Fruit fly (Drosophila melanogaster) whole organism, embryonic: ENCODE measurements around the gene DCTN6-p27.

Experiments
- Bteb2 ChIP-seq: fragments of 200-800 bp; sonication (Bioruptor generic); optimal IDR thresholded peaks from 2 replicates; lab custom pipeline; 2016; ENCODE audit warnings: missing biosample characterization, missing genetic modification characterization
- CG10147 ChIP-seq: fragments of 200-800 bp; sonication (Bioruptor generic); optimal IDR thresholded peaks from 2 replicates; lab custom pipeline; 2019; ENCODE audit warnings: missing biosample characterization, mild to moderate bottlenecking, missing genetic modification characterization, moderate library complexity
- CG11247 ChIP-seq: fragments of 200-800 bp; sonication (Bioruptor generic); IDR thresholded peaks from 2 replicates; pipeline ENCODE4 v1.3.6; 2022; ENCODE audit warnings: missing biosample characterization, missing genetic modification characterization
- CG11504 ChIP-seq: fragments of 200-800 bp; sonication (Bioruptor generic); optimal IDR thresholded peaks from 3 replicates; lab custom pipeline; 2019; ENCODE audit warnings: missing biosample characterization, mild to moderate bottlenecking, missing genetic modification characterization, moderate library complexity
- CG12659 ChIP-seq: fragments of 200-800 bp; sonication (Bioruptor generic); optimal IDR thresholded peaks from 3 replicates; lab custom pipeline; 2017; ENCODE audit warnings: mild to moderate bottlenecking, missing biosample characterization, missing genetic modification reagents, missing genetic modification characterization
- CG12744 ChIP-seq: fragments of 200-800 bp; sonication (Bioruptor generic); optimal IDR thresholded peaks from 2 replicates; lab custom pipeline; 2016; ENCODE audit warnings: missing biosample characterization, missing genetic modification characterization
- CG1647 ChIP-seq: fragments of 200-800 bp; sonication (Bioruptor generic); optimal IDR thresholded peaks from 3 replicates; lab custom pipeline; 2016; ENCODE audit warnings: missing biosample characterization, missing genetic modification characterization
- CG16815 ChIP-seq: fragments of 200-800 bp; sonication (Bioruptor generic); optimal IDR thresholded peaks from 3 replicates; lab custom pipeline; 2017; ENCODE audit warnings: missing biosample characterization, mild to moderate bottlenecking, missing genetic modification characterization
- CG18011 ChIP-seq: fragments of 200-800 bp; sonication (Bioruptor generic); optimal IDR thresholded peaks from 2 replicates; lab custom pipeline; 2017; ENCODE audit warnings: missing biosample characterization, missing genetic modification characterization, mild to moderate bottlenecking, moderate library complexity, missing genotype
- CG18599 ChIP-seq: fragments of 200-800 bp; sonication (Bioruptor generic); optimal IDR thresholded peaks from 3 replicates; lab custom pipeline; 2017; ENCODE audit warnings: missing biosample characterization, missing genetic modification characterization, mild to moderate bottlenecking, moderate library complexity, missing genetic modification reagents
- CG2120 ChIP-seq: fragments of 200-800 bp; sonication (Bioruptor generic); optimal IDR thresholded peaks from 3 replicates; lab custom pipeline; 2016; ENCODE audit warnings: missing biosample characterization, missing genetic modification characterization
- CG2129 ChIP-seq: fragments of 200-800 bp; sonication (Bioruptor generic); IDR thresholded peaks from 2 replicates; pipeline ENCODE4 v1.3.6; 2022; ENCODE audit warnings: missing biosample characterization, missing genetic modification characterization; ENCODE audit not compliant: partially characterized antibody
- CG3163 ChIP-seq: fragments of 200-800 bp; sonication (Bioruptor generic); optimal IDR thresholded peaks from 3 replicates; lab custom pipeline; 2016; ENCODE audit warnings: missing biosample characterization, missing genetic modification characterization
- CG32767 ChIP-seq: fragments of 200-800 bp; sonication (Bioruptor generic); IDR thresholded peaks from 2 replicates; pipeline ENCODE4 v1.3.6; 2022; ENCODE audit warnings: missing biosample characterization, missing genetic modification characterization
- CG3281 ChIP-seq: fragments of 200-800 bp; sonication (Bioruptor generic); optimal IDR thresholded peaks from 3 replicates; lab custom pipeline; 2017; ENCODE audit warnings: missing biosample characterization, mild to moderate bottlenecking, missing genetic modification characterization
- CG6272 ChIP-seq: fragments of 200-800 bp; sonication (Bioruptor generic); IDR thresholded peaks from 2 replicates; pipeline ENCODE4 v1.3.6; 2022; ENCODE audit warnings: missing biosample characterization, missing genetic modification characterization
- CG6791 ChIP-seq: fragments of 200-800 bp; sonication (Bioruptor generic); IDR thresholded peaks from 3 replicates; pipeline ENCODE4 v1.3.6; 2022; ENCODE audit warnings: missing biosample characterization, missing genetic modification characterization; ENCODE audit not compliant: partially characterized antibody
- CG7372 ChIP-seq: fragments of 200-800 bp; sonication (Bioruptor generic); IDR thresholded peaks from 2 replicates; pipeline ENCODE4 v1.3.6; 2022; ENCODE audit warnings: missing biosample characterization, missing genetic modification characterization
- CG7786 ChIP-seq: fragments of 200-800 bp; sonication (Bioruptor generic); optimal IDR thresholded peaks from 2 replicates; lab custom pipeline; 2016; ENCODE audit warnings: missing biosample characterization, missing genetic modification characterization
- Dll ChIP-seq: fragments of 200-800 bp; sonication (Bioruptor generic); IDR thresholded peaks from 4 replicates; pipeline ENCODE4 v1.3.6; 2022; ENCODE audit warnings: missing biosample characterization, missing genetic modification characterization; ENCODE audit not compliant: partially characterized antibody
- Doc2 ChIP-seq: fragments of 200-800 bp; sonication (Bioruptor generic); IDR thresholded peaks from 2 replicates; pipeline ENCODE4 v1.3.6; 2022; ENCODE audit warnings: missing biosample characterization, missing genetic modification characterization
- Dp ChIP-seq: fragments of 200-800 bp; sonication (Bioruptor generic); optimal IDR thresholded peaks from 2 replicates; lab custom pipeline; 2018; ENCODE audit warnings: missing biosample characterization, mild to moderate bottlenecking, missing genetic modification characterization, moderate library complexity
- Gug ChIP-seq: fragments of 200-800 bp; sonication (Bioruptor generic); IDR thresholded peaks from 4 replicates; pipeline ENCODE4 v1.3.6; 2022; ENCODE audit warnings: missing biosample characterization, missing genetic modification characterization
- Hand ChIP-seq: fragments of 200-800 bp; sonication (Bioruptor generic); optimal IDR thresholded peaks from 2 replicates; lab custom pipeline; 2017; ENCODE audit warnings: mild to moderate bottlenecking, missing biosample characterization, missing genetic modification reagents, missing genetic modification characterization
- Hr51 ChIP-seq, 2 experiments: fragments of 200-800 bp; sonication (Bioruptor generic); optimal IDR thresholded peaks; 2 replicates in 1 of 2; 3 replicates in 1 of 2; lab custom pipeline; 2016 to 2018; ENCODE audit warnings: missing biosample characterization in 2 of 2, missing genetic modification characterization in 2 of 2, mild to moderate bottlenecking in 1 of 2, moderate library complexity in 1 of 2
- Hr78 ChIP-seq, 2 experiments: fragments of 200-800 bp in 1 of 2; fragments of >200 bp in 1 of 2; sonication (Bioruptor generic) in 1 of 2; optimal IDR thresholded peaks; 2 replicates each; lab custom pipeline; 2017 to 2019; ENCODE audit warnings: missing biosample characterization in 2 of 2, missing genetic modification characterization in 2 of 2, mild to moderate bottlenecking in 1 of 2, moderate library complexity in 1 of 2
- Mes4 ChIP-seq: fragments of 200-800 bp; sonication (Bioruptor generic); optimal IDR thresholded peaks from 2 replicates; lab custom pipeline; 2016; ENCODE audit warnings: missing biosample characterization, missing genetic modification characterization
- Nf-YC ChIP-seq: fragments of 200-800 bp; optimal IDR thresholded peaks from 3 replicates; lab custom pipeline; 2019; ENCODE audit warnings: missing biosample characterization, mild to moderate bottlenecking, missing genetic modification characterization, moderate library complexity
- Ptx1 ChIP-seq: fragments of 200-800 bp; sonication (Bioruptor generic); IDR thresholded peaks from 2 replicates; pipeline ENCODE4 v1.3.6; 2022; ENCODE audit warnings: missing biosample characterization, missing genetic modification characterization
- Side ChIP-seq: fragments of 200-800 bp; sonication (Bioruptor generic); optimal IDR thresholded peaks from 2 replicates; lab custom pipeline; 2016; ENCODE audit warnings: missing biosample characterization, missing genetic modification characterization
- Taf1 ChIP-seq: fragments of 200-800 bp; sonication (Bioruptor generic); IDR thresholded peaks from 2 replicates; pipeline ENCODE4 v1.3.6; 2022; ENCODE audit warnings: missing biosample characterization, missing genetic modification characterization
- Tbp ChIP-seq: fragments of >200 bp; optimal IDR thresholded peaks from 2 replicates; lab custom pipeline; 2018; ENCODE audit warnings: missing biosample characterization, missing genetic modification characterization
- ash1 ChIP-seq: fragments of 200-800 bp; sonication (Bioruptor generic); optimal IDR thresholded peaks from 2 replicates; lab custom pipeline; 2018; ENCODE audit warnings: missing biosample characterization, mild to moderate bottlenecking, missing genetic modification characterization
- fru ChIP-seq: fragments of >200 bp; optimal IDR thresholded peaks from 2 replicates; lab custom pipeline; 2017
- gro ChIP-seq: fragments of 200-800 bp; sonication (Bioruptor generic); optimal IDR thresholded peaks from 2 replicates; lab custom pipeline; 2016; ENCODE audit warnings: missing biosample characterization, missing genetic modification characterization
- gt ChIP-seq: fragments of 200-800 bp; sonication (Bioruptor generic); IDR thresholded peaks from 2 replicates; pipeline ENCODE4 v1.3.6; 2022; ENCODE audit warnings: missing biosample characterization, missing genetic modification characterization
- lab ChIP-seq: fragments of 200-800 bp; sonication (Bioruptor generic); optimal IDR thresholded peaks from 3 replicates; lab custom pipeline; 2017; ENCODE audit warnings: missing biosample characterization, missing genetic modification characterization, mild to moderate bottlenecking, moderate library complexity, missing genetic modification reagents
- lola ChIP-seq, 3 experiments: fragments of >200 bp in 2 of 3; fragments of 200-800 bp in 1 of 3; sonication (Bioruptor generic) in 1 of 3; optimal IDR thresholded peaks; 2 replicates each; lab custom pipeline; 2017 to 2019; ENCODE audit warnings: missing biosample characterization in 3 of 3, missing genetic modification characterization in 3 of 3, mild to moderate bottlenecking in 1 of 3, moderate library complexity in 1 of 3
- p53 ChIP-seq: fragments of 200-800 bp; sonication (Bioruptor generic); optimal IDR thresholded peaks from 2 replicates; lab custom pipeline; 2016; ENCODE audit warnings: missing biosample characterization, missing genetic modification characterization
- pan ChIP-seq, 4 experiments: fragments of >200 bp in 3 of 4; fragments of 200-800 bp in 1 of 4; sonication (Bioruptor generic) in 1 of 4; optimal IDR thresholded peaks in 3 of 4; IDR thresholded peaks in 1 of 4; 2 replicates each; pipeline versions ENCODE4 v1.3.6 to Lab custom; 2017 to 2022; ENCODE audit warnings: missing biosample characterization in 2 of 4, missing genetic modification characterization in 2 of 4, mixed read lengths in 1 of 4
- pfk ChIP-seq: fragments of 200-800 bp; sonication (Bioruptor generic); optimal IDR thresholded peaks from 2 replicates; lab custom pipeline; 2018; ENCODE audit warnings: missing biosample characterization, mild to moderate bottlenecking, missing genetic modification characterization, moderate library complexity
- pum ChIP-seq: fragments of 200-800 bp; sonication (Bioruptor generic); optimal IDR thresholded peaks from 2 replicates; lab custom pipeline; 2016; ENCODE audit warnings: missing biosample characterization, missing genetic modification characterization
- salm ChIP-seq: fragments of 200-800 bp; sonication (Bioruptor generic); optimal IDR thresholded peaks from 2 replicates; lab custom pipeline; 2018; ENCODE audit warnings: missing biosample characterization, mild to moderate bottlenecking, missing genetic modification characterization
- sqz ChIP-seq: fragments of 200-800 bp; sonication (Bioruptor generic); optimal IDR thresholded peaks from 3 replicates; lab custom pipeline; 2018; ENCODE audit warnings: missing biosample characterization, mild to moderate bottlenecking, missing genetic modification characterization
- tgo ChIP-seq: fragments of 200-800 bp; sonication (Bioruptor generic); IDR thresholded peaks from 3 replicates; pipeline ENCODE4 v1.3.6; 2022; ENCODE audit warnings: missing biosample characterization, missing genetic modification characterization
- tin ChIP-seq: fragments of 200-800 bp; sonication (Bioruptor generic); optimal IDR thresholded peaks from 3 replicates; lab custom pipeline; 2016; ENCODE audit warnings: missing biosample characterization, missing genetic modification characterization
- trh ChIP-seq: fragments of 200-800 bp; sonication (Bioruptor generic); optimal IDR thresholded peaks from 2 replicates; lab custom pipeline; 2016; ENCODE audit warnings: missing biosample characterization, missing genetic modification characterization
- vnd ChIP-seq: fragments of 200-800 bp; sonication (Bioruptor generic); IDR thresholded peaks from 3 replicates; pipeline ENCODE4 v1.3.6; 2022; ENCODE audit warnings: missing biosample characterization, missing genetic modification characterization; ENCODE audit not compliant: partially characterized antibody
- wek ChIP-seq: fragments of 200-800 bp; sonication (Bioruptor generic); optimal IDR thresholded peaks from 3 replicates; lab custom pipeline; 2018; ENCODE audit warnings: missing biosample characterization, mild to moderate bottlenecking, missing genetic modification characterization, moderate library complexity

The DCTN6-p27 gene

dm6 chr2L:19140984-19141262 lies 8.8 kb downstream of the DCTN6-p27 start (continued):
- TF ChIP-seq CG3163 (peak; percentile 21), Nf-YC (tag; lab: Kevin White, UChicago) (no peak), ash1 (GFP tag; lab: Kevin White, UChicago) (no peak), CG7372 (GFP tag; lab: Robert Waterston, UW) (no peak), Doc2 (GFP tag; lab: Robert Waterston, UW) (no peak), lab (GFP tag; lab: Kevin White, UChicago) (peak; percentile 59), CG2120 (peak; percentile 84), Tbp (no peak), pum (no peak), CG16815 (GFP tag; lab: Kevin White, UChicago) (peak; percentile 44), CG11504 (tag; lab: Kevin White, UChicago) (peak; percentile 57), CG2129 (GFP tag; lab: Robert Waterston, UW) (no peak), Hr51 (GFP tag; optimal IDR thresholded peaks at IDR 0.05; lab: Kevin White, UChicago) (peak in 1 of 2 experiments; percentile 14), Mes4 (no peak), pfk (GFP tag; lab: Kevin White, UChicago) (no peak), sqz (GFP tag; lab: Kevin White, UChicago) (no peak), CG11247 (GFP tag; lab: Robert Waterston, UW) (no peak), CG6791 (GFP tag; lab: Robert Waterston, UW) (no peak), Gug (GFP tag; lab: Robert Waterston, UW) (peak; percentile 27; the same call in 1 of the 4 replicates), Taf1 (peak; percentile 59), pan (optimal IDR thresholded peaks at IDR 0.05; lab: Kevin White, UChicago) (no peak), pan (GFP tag; optimal IDR thresholded peaks at IDR 0.05 in 1 of 2, IDR thresholded peaks at IDR 0.05 in 1 of 2) (peak in 1 of 2 experiments; percentile 40), gt (GFP tag; lab: Robert Waterston, UW) (no peak), salm (tag; lab: Kevin White, UChicago) (no peak), CG6272 (GFP tag; lab: Robert Waterston, UW) (no peak), wek (GFP tag; lab: Kevin White, UChicago) (no peak), CG3281 (GFP tag; lab: Kevin White, UChicago) (peak; percentile 60), CG32767 (GFP tag; lab: Robert Waterston, UW) (no peak; the same call in 1 of the 2 replicates), gro (GFP tag; lab: Kevin White, UChicago) (peak; percentile 53), Ptx1 (GFP tag; lab: Robert Waterston, UW) (peak; percentile 49; the same call in 1 of the 2 replicates), vnd (no peak), Dll (GFP tag; lab: Robert Waterston, UW) (no peak), Hand (GFP tag; lab: Kevin White, UChicago) (no peak), CG18599 (peak; percentile 68), CG1647 (GFP tag; lab: Kevin White, UChicago) (peak; percentile 7), CG7786 (peak; percentile 10), trh (no peak), Side (no peak)
- TF ChIP-seq, all 482 proteins: peak for 123

dm6 chr2L:19141435-19142126 lies 9.5 kb downstream of the DCTN6-p27 start:
- TF ChIP-seq tin (peak; percentile 48), tgo (GFP tag; lab: Robert Waterston, UW) (peak; percentile 38; the same call in 2 of the 3 replicates), CG12659 (peak; percentile 67), pum (peak; percentile 38), Bteb2 (GFP tag; lab: Kevin White, UChicago) (peak; percentile 78), Hr78 (GFP tag; optimal IDR thresholded peaks at IDR 0.05; lab: Kevin White, UChicago) (peak in 1 of 2 experiments; percentile 5), CG18011 (GFP tag; lab: Kevin White, UChicago) (peak; percentile 52), lola (GFP tag; optimal IDR thresholded peaks at IDR 0.05; lab: Kevin White, UChicago) (peak in 1 of 3 experiments; percentile 86), CG10147 (GFP tag; lab: Kevin White, UChicago) (peak; percentile 80), Mes4 (no peak), CG12744 (GFP tag; lab: Kevin White, UChicago) (peak; percentile 56), Dp (GFP tag; lab: Kevin White, UChicago) (no peak), fru (no peak), p53 (peak; percentile 17)
